Worm (Caenorhabditis elegans) whole organism, mixed stage, embryonic: Measurements from ENCODE around the gene F49E11.2.
A peak's percentile ranks its signal among the peaks of the same experiment; 100 is the strongest.

ENCODE experiments used
- bed-3 ChIP-seq: fragments of 200-800 bp; sonication (Bioruptor generic); optimal IDR thresholded peaks from 3 replicates; lab custom pipeline; 2018; ENCODE audit warnings: mild to moderate bottlenecking, missing genetic modification characterization, moderate library complexity, missing compliant biosample characterization
- ces-1 ChIP-seq: fragments of 150-350 bp; optimal IDR thresholded peaks from 2 replicates; lab custom pipeline; 2014; ENCODE audit warnings: missing biosample characterization, missing genetic modification reagents, missing genetic modification characterization
- cnd-1 ChIP-seq: fragments of 200-800 bp; sonication (Bioruptor generic); optimal IDR thresholded peaks from 2 replicates; lab custom pipeline; 2018; ENCODE audit warnings: mild to moderate bottlenecking, missing genetic modification characterization, missing compliant biosample characterization
- drap-1 ChIP-seq: fragments of 200-800 bp; sonication (Bioruptor generic); optimal IDR thresholded peaks from 3 replicates; lab custom pipeline; 2018; ENCODE audit warnings: mild to moderate bottlenecking, missing genetic modification characterization, missing compliant biosample characterization
- elt-1 ChIP-seq: sonication (generic microtip); optimal IDR thresholded peaks from 2 replicates; lab custom pipeline; 2017; ENCODE audit warnings: missing genetic modification characterization, mild to moderate bottlenecking, missing compliant biosample characterization, antibody characterized with exemption, moderate library complexity, borderline replicate concordance; ENCODE audit not compliant: insufficient read depth
- elt-3 ChIP-seq: fragments of 150-350 bp; optimal IDR thresholded peaks from 2 replicates; lab custom pipeline; 2014; ENCODE audit warnings: missing biosample characterization, missing genetic modification characterization
- ham-2 ChIP-seq: fragments of 200-800 bp; sonication (Bioruptor generic); optimal IDR thresholded peaks from 2 replicates; lab custom pipeline; 2018; ENCODE audit warnings: mild to moderate bottlenecking, missing genetic modification characterization, missing compliant biosample characterization
- hlh-1 ChIP-seq: fragments of 150-350 bp; optimal IDR thresholded peaks from 2 replicates; lab custom pipeline; 2014; ENCODE audit warnings: missing biosample characterization, missing genetic modification reagents, missing genetic modification characterization
- lin-13 ChIP-seq: fragments of 150-350 bp; optimal IDR thresholded peaks from 2 replicates; lab custom pipeline; 2014; ENCODE audit warnings: missing biosample characterization, missing genetic modification characterization
- lin-32 ChIP-seq: fragments of 200-800 bp; sonication (Bioruptor generic); optimal IDR thresholded peaks from 2 replicates; lab custom pipeline; 2018; ENCODE audit warnings: mild to moderate bottlenecking, missing genetic modification characterization, missing compliant biosample characterization
- lsy-2 ChIP-seq: fragments of 150-350 bp; optimal IDR thresholded peaks from 2 replicates; lab custom pipeline; 2014; ENCODE audit warnings: missing biosample characterization, missing genetic modification characterization
- mab-5 ChIP-seq: fragments of 150-350 bp; optimal IDR thresholded peaks from 2 replicates; lab custom pipeline; 2014; ENCODE audit warnings: missing biosample characterization, missing genetic modification characterization
- mep-1 ChIP-seq: fragments of 150-350 bp; optimal IDR thresholded peaks from 2 replicates; lab custom pipeline; 2017; ENCODE audit warnings: missing biosample characterization, missing genetic modification reagents, missing genetic modification characterization, inconsistent platforms
- mls-2 ChIP-seq: sonication (generic microtip); optimal IDR thresholded peaks from 2 replicates; lab custom pipeline; 2016; ENCODE audit warnings: mild to moderate bottlenecking, missing genetic modification characterization, moderate library complexity, missing compliant biosample characterization
- nhr-12 ChIP-seq: fragments of 150-350 bp; optimal IDR thresholded peaks from 2 replicates; lab custom pipeline; 2014; ENCODE audit warnings: missing biosample characterization, missing genetic modification characterization
- nhr-2 ChIP-seq: fragments of 150-350 bp; optimal IDR thresholded peaks from 2 replicates; lab custom pipeline; 2014; ENCODE audit warnings: missing biosample characterization, missing genetic modification characterization
- nhr-237 ChIP-seq: fragments of 150-350 bp; optimal IDR thresholded peaks from 2 replicates; lab custom pipeline; 2014; ENCODE audit warnings: missing biosample characterization, missing genetic modification characterization
- nhr-28 ChIP-seq: fragments of 150-350 bp; optimal IDR thresholded peaks from 2 replicates; lab custom pipeline; 2014; ENCODE audit warnings: missing biosample characterization, missing genetic modification characterization
- nhr-76 ChIP-seq: sonication (generic microtip); optimal IDR thresholded peaks from 2 replicates; lab custom pipeline; 2017; ENCODE audit warnings: missing biosample characterization, missing genetic modification characterization
- pha-4 ChIP-seq: fragments of 150-350 bp; optimal IDR thresholded peaks from 2 replicates; lab custom pipeline; 2018; ENCODE audit warnings: missing biosample characterization, missing genetic modification reagents, missing genetic modification characterization
- sem-2 ChIP-seq: fragments of 200-800 bp; sonication (Bioruptor generic); optimal IDR thresholded peaks from 2 replicates; lab custom pipeline; 2018; ENCODE audit warnings: mild to moderate bottlenecking, missing genetic modification characterization, missing compliant biosample characterization
- snpc-4 ChIP-seq: fragments of 150-350 bp; optimal IDR thresholded peaks from 2 replicates; lab custom pipeline; 2014; ENCODE audit warnings: missing biosample characterization, missing genetic modification characterization
- sptf-1 ChIP-seq: sonication (generic microtip); optimal IDR thresholded peaks from 2 replicates; lab custom pipeline; 2017; ENCODE audit warnings: mild to moderate bottlenecking, missing genetic modification characterization, moderate library complexity, missing compliant biosample characterization
- unc-120 ChIP-seq: sonication (generic microtip); optimal IDR thresholded peaks from 2 replicates; lab custom pipeline; 2017; ENCODE audit warnings: missing genetic modification characterization, missing compliant biosample characterization; ENCODE audit not compliant: poor library complexity, severe bottlenecking
- unc-39 ChIP-seq: fragments of 150-350 bp; optimal IDR thresholded peaks from 2 replicates; lab custom pipeline; 2014; ENCODE audit warnings: missing biosample characterization, missing genetic modification characterization
- unc-62 ChIP-seq: fragments of 150-350 bp; optimal IDR thresholded peaks from 2 replicates; lab custom pipeline; 2014; ENCODE audit warnings: missing biosample characterization, missing genetic modification reagents, missing genetic modification characterization
- zip-8 ChIP-seq: fragments of 150-350 bp; optimal IDR thresholded peaks from 2 replicates; lab custom pipeline; 2014; ENCODE audit warnings: missing biosample characterization, missing genetic modification characterization
- ztf-11 ChIP-seq: fragments of 150-350 bp; optimal IDR thresholded peaks from 2 replicates; lab custom pipeline; 2014; ENCODE audit warnings: missing biosample characterization, missing genetic modification characterization

F49E11.2 gene

DNA sequence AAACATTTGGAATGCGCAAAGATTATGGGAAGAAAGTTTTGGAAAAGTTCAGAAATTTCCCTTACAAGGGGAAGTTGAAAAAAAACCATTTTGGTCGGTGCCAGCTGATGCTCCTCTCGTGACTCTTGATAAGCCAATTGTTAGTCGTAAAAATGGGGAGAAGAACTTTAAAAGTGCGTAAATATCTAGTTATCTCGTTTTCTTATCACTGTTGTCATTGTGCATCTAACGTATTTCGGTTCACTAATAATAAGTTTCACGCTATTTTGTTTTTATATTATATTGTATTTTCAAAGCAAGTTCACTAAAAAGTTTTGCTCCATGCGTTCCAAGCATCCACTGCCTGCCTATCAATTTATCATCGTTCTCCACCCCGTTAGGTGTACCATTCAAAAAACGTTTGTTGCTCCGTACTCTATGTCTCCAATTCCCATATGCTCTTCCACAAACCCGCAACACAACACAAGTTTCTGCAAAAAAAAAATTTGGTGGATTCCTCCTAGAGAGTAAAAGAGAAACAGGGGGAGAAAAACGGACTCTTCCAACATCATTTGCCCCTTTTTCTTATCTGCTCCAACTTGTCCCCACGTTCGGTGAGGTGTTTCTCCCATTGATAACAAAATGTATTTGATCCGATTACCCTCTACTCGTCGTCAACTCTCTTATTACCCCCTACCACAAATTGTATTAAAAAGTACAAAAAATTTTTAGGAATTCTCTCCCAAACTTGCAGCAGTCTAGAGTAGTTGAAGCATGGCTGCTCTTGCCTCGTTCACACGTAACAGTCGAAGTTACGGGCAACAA lies 30.2 kb downstream of the F49E11.2 start, which contains the start of gene mbk-2:
Gene mbk-2, plus strand, starts transcription at position 754 of the 804 bp plus-strand sequence.
- no peak for TF ChIP-seq elt-3 (tag; lab: Kevin White, UChicago)
- no peak for TF ChIP-seq hlh-1 (tag; lab: Kevin White, UChicago)
- no peak for TF ChIP-seq elt-1 (tag; lab: Kevin White, UChicago)
- TF ChIP-seq unc-62 (GFP tag; lab: Kevin White, UChicago): no peak
- TF ChIP-seq bed-3 (GFP tag; lab: Kevin White, UChicago): no peak
- no peak for TF ChIP-seq sptf-1 (tag; lab: Kevin White, UChicago)
- TF ChIP-seq lin-32 (GFP tag; lab: Kevin White, UChicago): no peak
- no peak for TF ChIP-seq snpc-4
- no peak for TF ChIP-seq nhr-76 (tag; lab: Kevin White, UChicago)
- no peak for TF ChIP-seq nhr-237 (tag; lab: Kevin White, UChicago)
- TF ChIP-seq nhr-2 (tag; lab: Kevin White, UChicago): no peak
- no peak for TF ChIP-seq lsy-2 (tag; lab: Kevin White, UChicago)
- no peak for TF ChIP-seq unc-120 (tag; lab: Kevin White, UChicago)
- no peak for TF ChIP-seq ztf-11 (tag; lab: Kevin White, UChicago)
- no peak for TF ChIP-seq pha-4
- TF ChIP-seq ham-2 (GFP tag; lab: Kevin White, UChicago): no peak
- TF ChIP-seq mep-1: no peak
- TF ChIP-seq sem-2 (GFP tag; lab: Kevin White, UChicago): no peak
- TF ChIP-seq mab-5 (tag; lab: Kevin White, UChicago): no peak

DNA sequence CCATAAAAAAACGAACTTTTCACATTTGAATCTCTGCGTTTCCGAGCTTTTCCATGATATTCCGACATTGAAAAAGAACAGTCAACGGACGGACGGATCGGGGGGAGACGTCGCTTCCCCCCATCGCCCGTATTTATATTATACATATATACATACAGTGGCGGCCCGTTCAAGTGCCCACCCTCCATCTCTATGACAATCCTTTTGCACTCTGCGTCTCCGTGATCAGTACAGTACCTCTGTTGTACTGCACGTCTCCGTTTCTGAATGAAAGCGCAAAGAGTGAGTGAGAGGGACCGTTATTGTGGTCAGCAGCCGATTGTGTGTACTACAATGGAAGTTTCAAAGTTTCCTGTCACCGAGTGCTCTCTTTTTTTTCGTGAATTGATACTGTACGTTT lies 39.7 kb downstream of the F49E11.2 start:
- TF ChIP-seq nhr-2 (tag; lab: Kevin White, UChicago) (peak; percentile 68), lin-32 (GFP tag; lab: Kevin White, UChicago) (no peak), pha-4 (peak; percentile 53), sptf-1 (tag; lab: Kevin White, UChicago) (peak; percentile 23), nhr-76 (tag; lab: Kevin White, UChicago) (no peak), ham-2 (GFP tag; lab: Kevin White, UChicago) (peak; percentile 76)

DNA sequence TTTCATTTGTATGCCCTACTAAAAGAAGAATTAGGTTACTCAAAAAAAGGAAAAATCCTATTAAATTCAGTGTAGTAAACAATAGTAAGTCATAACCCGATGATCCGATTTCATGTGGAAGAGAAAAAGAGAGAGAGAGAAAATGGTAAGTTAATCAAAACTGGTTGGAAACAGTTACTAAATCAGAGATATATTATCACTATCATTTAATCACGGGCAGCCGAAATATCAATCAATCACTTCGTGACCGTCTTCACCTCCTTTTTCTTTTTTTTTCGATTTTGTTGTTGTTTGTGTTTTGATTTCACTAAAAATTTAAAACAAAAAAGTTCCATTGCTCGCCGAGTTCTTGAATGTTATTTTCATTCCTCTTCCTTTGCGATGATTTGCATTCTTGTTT lies 41.2 kb downstream of the F49E11.2 start:
- TF ChIP-seq elt-3 (tag; lab: Kevin White, UChicago) (no peak), mls-2 (tag; lab: Kevin White, UChicago) (no peak), nhr-237 (tag; lab: Kevin White, UChicago) (no peak), unc-39 (tag; lab: Kevin White, UChicago) (no peak)

DNA sequence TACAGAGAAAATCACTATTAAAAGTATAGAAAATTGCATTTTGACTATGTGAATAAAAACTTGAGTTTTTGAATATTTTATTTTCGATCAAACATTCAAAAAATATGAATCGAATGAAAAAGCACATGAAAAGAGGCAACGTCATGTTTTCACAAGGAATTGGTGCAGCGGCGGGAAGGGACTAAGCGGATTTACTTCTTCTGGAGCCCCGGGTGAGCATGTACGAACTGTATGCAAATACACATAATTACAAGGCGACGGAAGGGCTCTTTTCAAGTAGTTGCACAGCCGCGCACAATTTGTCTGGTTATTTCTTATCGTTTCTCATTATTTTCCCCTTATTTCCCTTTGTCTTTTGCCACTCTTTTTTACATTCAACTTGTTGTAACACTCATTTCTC lies 42.9 kb downstream of the F49E11.2 start, which contains the start of gene K10D11.7:
Gene K10D11.7, minus strand, starts transcription at position 101 of the 400 bp plus-strand sequence.
- no peak for TF ChIP-seq nhr-237 (tag; lab: Kevin White, UChicago)
- TF ChIP-seq nhr-76 (tag; lab: Kevin White, UChicago): no peak
- TF ChIP-seq hlh-1 (tag; lab: Kevin White, UChicago): no peak
- no peak for TF ChIP-seq drap-1 (GFP tag; lab: Kevin White, UChicago)
- TF ChIP-seq lin-13: no peak
- TF ChIP-seq ham-2 (GFP tag; lab: Kevin White, UChicago): no peak
- TF ChIP-seq unc-120 (tag; lab: Kevin White, UChicago): no peak
- TF ChIP-seq elt-1 (tag; lab: Kevin White, UChicago): no peak
- no peak for TF ChIP-seq nhr-28 (tag; lab: Kevin White, UChicago)
- no peak for TF ChIP-seq ztf-11 (tag; lab: Kevin White, UChicago)
- no peak for TF ChIP-seq ces-1 (GFP tag; lab: Kevin White, UChicago)
- no peak for TF ChIP-seq cnd-1
- no peak for TF ChIP-seq nhr-12 (tag; lab: Kevin White, UChicago)

DNA sequence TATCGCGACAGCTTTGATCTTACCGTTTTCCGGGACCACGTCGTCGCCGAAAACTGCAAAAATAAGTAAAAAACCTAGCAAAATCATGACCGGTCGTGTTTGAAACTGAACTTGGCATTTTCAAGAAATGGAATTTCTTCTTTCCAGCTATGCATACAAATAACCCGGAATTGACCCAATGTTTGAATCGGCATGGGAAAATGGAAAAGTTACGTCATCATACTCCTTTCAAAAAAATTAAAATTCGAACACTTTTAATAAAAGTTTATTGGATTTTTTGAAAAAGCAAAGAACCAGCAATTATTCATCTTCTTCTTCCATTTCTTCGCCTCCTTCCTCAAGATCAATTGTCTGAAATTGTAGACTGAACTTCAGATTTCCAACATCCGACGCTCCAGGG lies 44.4 kb downstream of the F49E11.2 start, which contains the start of gene K10D11.4:
Gene K10D11.4, minus strand, starts transcription at position 101 of the 400 bp plus-strand sequence.
- TF ChIP-seq zip-8 (tag; lab: Kevin White, UChicago): peak; percentile 48
- no peak for TF ChIP-seq mep-1
